Worm (Caenorhabditis elegans): ENCODE data around the gene max-1.
A peak's percentile ranks its signal among the peaks of the same experiment; 100 is the strongest.

The max-1 gene

DNA sequence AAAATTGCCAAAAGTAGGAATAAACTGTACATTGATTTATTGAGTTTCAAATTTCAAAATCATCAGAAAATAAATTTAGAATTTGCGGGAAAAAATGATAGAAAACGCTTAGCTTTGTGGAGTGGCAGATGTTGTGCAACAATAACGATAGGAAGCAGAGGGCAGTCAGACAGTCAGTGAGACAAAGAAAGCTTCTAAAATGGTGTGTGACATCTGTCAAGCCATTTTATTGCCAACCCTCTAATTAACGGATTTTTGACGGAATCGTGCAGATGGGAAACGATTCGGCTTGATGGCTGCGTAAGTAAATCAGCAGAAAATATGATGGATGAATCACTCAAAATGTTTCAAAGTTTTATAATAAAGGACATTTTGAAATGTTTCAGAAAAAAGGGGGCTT lies at the start of gene max-1:
TSS of gene max-1 (minus strand) at position 124 of the 400 bp plus-strand sequence.
- no peak for TF ChIP-seq ets-7 (tag; optimal IDR thresholded peaks at IDR 0.05)
- TF ChIP-seq ceh-36 (tag; optimal IDR thresholded peaks at IDR 0.05), result no peak
- no peak for TF ChIP-seq hmbx-1 (tag; optimal IDR thresholded peaks at IDR 0.05)
- no peak for TF ChIP-seq ama-1 (optimal IDR thresholded peaks at IDR 0.05)
- no peak for TF ChIP-seq pes-1 (GFP tag; IDR thresholded peaks at IDR 0.05)
- TF ChIP-seq flt-1 (GFP tag; IDR thresholded peaks at IDR 0.05), result no peak
- no peak for TF ChIP-seq scrt-1 (GFP tag; IDR thresholded peaks at IDR 0.05)
- no peak for TF ChIP-seq tbx-11 (GFP tag; IDR thresholded peaks at IDR 0.05)
- TF ChIP-seq tra-4 (tag; optimal IDR thresholded peaks at IDR 0.05), result no peak
- TF ChIP-seq ceh-13 (GFP tag; optimal IDR thresholded peaks at IDR 0.05), result no peak
- no peak for TF ChIP-seq B0310.2 (tag; optimal IDR thresholded peaks at IDR 0.05)
- no peak for TF ChIP-seq sea-1 (GFP tag; conservative IDR thresholded peaks at IDR 0.05)
- TF ChIP-seq aly-1 (tag; optimal IDR thresholded peaks at IDR 0.05), result no peak
- TF ChIP-seq tbx-37 (GFP tag; conservative IDR thresholded peaks at IDR 0.05), result no peak

DNA sequence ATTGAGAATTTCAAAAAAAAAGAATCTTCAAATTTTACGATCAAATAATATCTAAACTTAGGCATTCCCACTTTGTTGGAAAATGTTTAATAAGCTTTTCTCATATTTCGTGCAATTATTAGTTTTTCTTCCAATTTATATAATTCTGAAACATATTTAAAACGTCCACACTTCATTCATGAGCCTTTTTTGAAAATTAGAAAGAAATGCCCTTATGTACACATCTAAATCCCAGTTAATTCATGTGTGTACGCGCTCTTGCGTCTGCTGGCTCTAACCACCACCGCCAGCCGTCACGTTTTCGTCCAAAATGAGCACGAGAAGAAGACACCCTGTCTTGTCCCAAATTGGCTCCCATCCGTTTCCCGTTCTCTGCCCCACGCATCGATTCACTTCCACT lies 46.6 kb upstream of the max-1 start:
- TF ChIP-seq scrt-1 (GFP tag; IDR thresholded peaks at IDR 0.05), result 0 out of 2 replicates have a peak, but pooled peaks have one; percentile 17
- TF ChIP-seq ama-1 (optimal IDR thresholded peaks at IDR 0.05), result no peak

DNA sequence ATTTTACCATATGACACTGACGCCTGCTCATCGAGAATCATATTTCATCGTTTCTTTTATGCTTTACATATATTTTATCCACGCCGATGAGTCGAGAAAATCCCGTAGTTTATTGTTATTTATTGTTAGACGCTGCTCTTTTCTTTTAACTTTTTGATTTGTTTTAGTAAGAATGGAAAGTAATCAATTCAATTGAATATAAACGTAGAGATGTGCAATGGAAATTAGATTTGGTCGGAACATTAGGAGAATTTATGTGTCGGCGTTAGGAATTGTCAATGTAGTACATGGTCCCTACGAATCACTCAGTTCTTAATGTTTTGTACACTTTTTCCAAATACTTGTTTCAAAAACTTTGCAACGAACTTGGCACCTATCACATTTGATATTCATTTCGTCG lies 45.2 kb upstream of the max-1 start:
- TF ChIP-seq flt-1 (GFP tag; IDR thresholded peaks at IDR 0.05) (no peak), sea-1 (GFP tag; conservative IDR thresholded peaks at IDR 0.05) (no peak), B0310.2 (tag; optimal IDR thresholded peaks at IDR 0.05) (no peak), tra-4 (tag; optimal IDR thresholded peaks at IDR 0.05) (no peak), aly-1 (tag; optimal IDR thresholded peaks at IDR 0.05) (no peak), hmbx-1 (tag; optimal IDR thresholded peaks at IDR 0.05) (no peak), pes-1 (GFP tag; IDR thresholded peaks at IDR 0.05) (no peak), ceh-36 (tag; optimal IDR thresholded peaks at IDR 0.05) (no peak), hmg-4 (GFP tag; optimal IDR thresholded peaks at IDR 0.05) (no peak), F13C5.2 (tag; optimal IDR thresholded peaks at IDR 0.05) (no peak)

DNA sequence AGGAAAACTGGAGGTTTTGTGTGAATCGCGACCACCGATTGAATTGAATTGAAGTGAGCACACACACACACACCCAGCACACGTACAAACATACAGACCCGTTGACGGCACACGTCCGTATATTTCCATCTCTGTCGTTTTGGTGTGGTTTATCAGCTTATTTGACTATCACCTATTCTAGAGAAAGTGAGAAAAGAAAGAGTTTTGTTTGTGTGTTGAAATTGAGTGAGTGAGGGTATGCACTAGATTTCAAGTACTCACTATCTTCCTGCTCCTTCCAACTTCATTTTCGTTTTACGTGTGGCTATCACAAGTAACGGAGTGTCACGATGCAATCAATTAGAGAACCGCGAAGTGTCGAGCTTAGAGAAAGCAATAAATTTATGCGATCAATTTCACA lies 43.8 kb upstream of the max-1 start:
- TF ChIP-seq ceh-36 (tag; optimal IDR thresholded peaks at IDR 0.05), result no peak
- TF ChIP-seq ceh-13 (GFP tag; optimal IDR thresholded peaks at IDR 0.05), result no peak
- TF ChIP-seq F13C5.2 (tag; optimal IDR thresholded peaks at IDR 0.05), result no peak
- no peak for TF ChIP-seq flt-1 (GFP tag; IDR thresholded peaks at IDR 0.05)
- TF ChIP-seq pes-1 (GFP tag; IDR thresholded peaks at IDR 0.05), result no peak
- no peak for TF ChIP-seq hnd-1 (tag; optimal IDR thresholded peaks at IDR 0.05)
- TF ChIP-seq hmbx-1 (tag; optimal IDR thresholded peaks at IDR 0.05), result no peak
- no peak for TF ChIP-seq scrt-1 (GFP tag; IDR thresholded peaks at IDR 0.05)
- TF ChIP-seq aly-1 (tag; optimal IDR thresholded peaks at IDR 0.05), result no peak
- TF ChIP-seq tra-4 (tag; optimal IDR thresholded peaks at IDR 0.05), result no peak
- TF ChIP-seq ets-7 (tag; optimal IDR thresholded peaks at IDR 0.05), result no peak
- TF ChIP-seq B0310.2 (tag; optimal IDR thresholded peaks at IDR 0.05), result no peak
- TF ChIP-seq tbx-11 (GFP tag; IDR thresholded peaks at IDR 0.05), result no peak
- no peak for TF ChIP-seq tbx-37 (GFP tag; conservative IDR thresholded peaks at IDR 0.05)

DNA sequence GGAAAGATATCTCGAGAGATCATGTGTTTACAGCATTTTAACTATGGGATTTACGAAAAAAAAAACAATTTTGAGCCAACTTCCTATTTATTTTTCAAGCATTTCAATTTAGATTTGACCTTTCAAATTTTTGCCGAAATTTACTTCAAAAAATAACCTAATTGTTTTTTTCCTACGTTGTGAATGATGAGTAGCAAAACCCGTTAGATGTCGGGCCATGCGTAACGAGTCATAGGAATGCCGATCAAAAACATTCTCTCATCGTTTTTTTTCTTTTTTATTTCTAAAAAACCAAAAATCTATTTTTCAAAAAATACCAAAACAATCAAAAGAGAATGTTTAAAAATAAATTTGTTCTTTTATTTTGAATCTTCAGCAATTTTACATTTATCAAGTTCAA lies 42.9 kb upstream of the max-1 start:
- no peak for TF ChIP-seq tra-4 (tag; optimal IDR thresholded peaks at IDR 0.05)
- no peak for TF ChIP-seq hmbx-1 (tag; optimal IDR thresholded peaks at IDR 0.05)
- no peak for TF ChIP-seq ama-1 (optimal IDR thresholded peaks at IDR 0.05)
- TF ChIP-seq tbx-11 (GFP tag; IDR thresholded peaks at IDR 0.05), result no peak
- no peak for TF ChIP-seq F13C5.2 (tag; optimal IDR thresholded peaks at IDR 0.05)
- TF ChIP-seq scrt-1 (GFP tag; IDR thresholded peaks at IDR 0.05), result no peak
- TF ChIP-seq ceh-36 (tag; optimal IDR thresholded peaks at IDR 0.05), result no peak
- TF ChIP-seq flt-1 (GFP tag; IDR thresholded peaks at IDR 0.05), result no peak
- no peak for TF ChIP-seq sea-1 (GFP tag; conservative IDR thresholded peaks at IDR 0.05)
- TF ChIP-seq ets-7 (tag; optimal IDR thresholded peaks at IDR 0.05), result no peak

- TF ChIP-seq sea-1 (GFP tag; conservative IDR thresholded peaks at IDR 0.05) (no peak), aly-1 (tag; optimal IDR thresholded peaks at IDR 0.05) (no peak), hnd-1 (tag; optimal IDR thresholded peaks at IDR 0.05) (no peak), pes-1 (GFP tag; IDR thresholded peaks at IDR 0.05) (no peak), hmbx-1 (tag; optimal IDR thresholded peaks at IDR 0.05) (no peak), flt-1 (GFP tag; IDR thresholded peaks at IDR 0.05) (no peak), hmg-4 (GFP tag; optimal IDR thresholded peaks at IDR 0.05) (no peak), ama-1 (optimal IDR thresholded peaks at IDR 0.05) (no peak), B0310.2 (tag; optimal IDR thresholded peaks at IDR 0.05) (no peak), tbx-37 (GFP tag; conservative IDR thresholded peaks at IDR 0.05) (no peak), scrt-1 (GFP tag; IDR thresholded peaks at IDR 0.05) (no peak), ets-7 (tag; optimal IDR thresholded peaks at IDR 0.05) (no peak), ceh-13 (GFP tag; optimal IDR thresholded peaks at IDR 0.05) (no peak), tbx-11 (GFP tag; IDR thresholded peaks at IDR 0.05) (no peak), ceh-36 (tag; optimal IDR thresholded peaks at IDR 0.05) (no peak)
These were observed 41.0 kb upstream of the max-1 start for ce11 chrV:13161052-13161451.

ce11 chrV:13157073-13157472 lies 37.1 kb upstream of the max-1 start:
- TF ChIP-seq B0310.2 (tag; optimal IDR thresholded peaks at IDR 0.05), result no peak
- no peak for TF ChIP-seq tra-4 (tag; optimal IDR thresholded peaks at IDR 0.05)
- TF ChIP-seq aly-1 (tag; optimal IDR thresholded peaks at IDR 0.05), result no peak
- TF ChIP-seq hmbx-1 (tag; optimal IDR thresholded peaks at IDR 0.05), result no peak
- TF ChIP-seq hmg-4 (GFP tag; optimal IDR thresholded peaks at IDR 0.05), result no peak

- no peak for TF ChIP-seq pes-1 (GFP tag; IDR thresholded peaks at IDR 0.05)
- TF ChIP-seq hmbx-1 (tag; optimal IDR thresholded peaks at IDR 0.05), result no peak
- no peak for TF ChIP-seq hmg-4 (GFP tag; optimal IDR thresholded peaks at IDR 0.05)
- TF ChIP-seq hnd-1 (tag; optimal IDR thresholded peaks at IDR 0.05), result no peak
- TF ChIP-seq ceh-13 (GFP tag; optimal IDR thresholded peaks at IDR 0.05), result no peak
- no peak for TF ChIP-seq tbx-11 (GFP tag; IDR thresholded peaks at IDR 0.05)
These were observed 34.2 kb upstream of the max-1 start for ce11 chrV:13154225-13154624.
